Worm (Caenorhabditis elegans): ENCODE data around the gene C15H11.10.
A peak's percentile ranks its signal among the peaks of the same experiment; 100 is the strongest.

DNA sequence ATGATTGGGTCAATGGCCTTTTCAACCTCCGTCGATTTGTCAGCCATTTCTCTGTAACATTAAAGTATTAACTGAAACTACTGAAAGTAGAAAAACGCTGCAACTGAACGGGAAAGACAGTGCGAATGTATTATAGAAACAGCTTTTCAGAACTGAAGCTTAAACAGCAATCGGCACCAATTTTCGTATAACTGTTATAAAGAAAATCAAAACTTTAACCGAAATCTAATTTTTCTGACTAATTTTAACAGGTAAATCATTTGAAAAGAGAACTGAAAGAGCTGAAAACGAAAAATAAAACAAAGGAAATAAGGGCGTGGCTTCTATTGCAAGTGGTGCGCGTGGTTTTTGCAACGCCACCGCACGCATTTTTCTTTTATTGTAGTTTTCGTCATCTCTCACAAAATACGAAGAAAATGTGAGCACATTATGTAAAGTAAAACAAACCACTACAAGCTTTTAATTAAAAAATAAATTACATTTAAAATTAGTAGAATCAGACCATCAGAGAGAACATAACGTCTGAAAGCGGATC, 33.1 kb downstream of the C15H11.10 start, which contains the start of gene rrsr-1:
- TF ChIP-seq flt-1 (GFP tag; IDR thresholded peaks at IDR 0.05): 0 out of 2 replicates have a peak, but pooled peaks have one; percentile 41
- TF ChIP-seq ref-1 (GFP tag; conservative IDR thresholded peaks at IDR 0.05): no peak
- no peak for TF ChIP-seq ztf-29 (GFP tag; IDR thresholded peaks at IDR 0.05)

Data from whole organism, midembryonic.